Worm (Caenorhabditis elegans) whole organism, young adult: ENCODE data around the gene F54C8.7.
A peak's percentile ranks its signal among the peaks of the same experiment; 100 is the strongest.

ENCODE experiments used
- B0019.2 ChIP-seq: fragments of 200-800 bp; sonication (Bioruptor generic); conservative IDR thresholded peaks from 2 replicates; pipeline ENCODE4 v1.3.6; 2022; ENCODE audit warnings: missing genetic modification reagents, missing genetic modification characterization, missing compliant biosample characterization
- B0336.3 ChIP-seq: fragments of 200-800 bp; sonication (Bioruptor generic); IDR thresholded peaks from 2 replicates; pipeline ENCODE4 v1.3.6; 2022; ENCODE audit warnings: missing genetic modification characterization, missing compliant biosample characterization
- C17E4.6 ChIP-seq: fragments of 200-800 bp; sonication (Bioruptor generic); IDR thresholded peaks from 2 replicates; pipeline ENCODE4 v1.3.6; 2022; ENCODE audit warnings: missing genetic modification reagents, missing genetic modification characterization, missing compliant biosample characterization
- D2030.7 ChIP-seq: fragments of 200-800 bp; sonication (Bioruptor generic); IDR thresholded peaks from 2 replicates; pipeline ENCODE4 v1.3.6; 2022; ENCODE audit warnings: missing genetic modification reagents, missing genetic modification characterization, missing compliant biosample characterization
- F37B4.10 ChIP-seq: fragments of 200-800 bp; sonication (Bioruptor generic); IDR thresholded peaks from 2 replicates; pipeline ENCODE4 v1.3.6; 2022; ENCODE audit warnings: missing genetic modification characterization, missing compliant biosample characterization
- F52B5.7 ChIP-seq: sonication (generic microtip); optimal IDR thresholded peaks from 2 replicates; lab custom pipeline; 2016; ENCODE audit warnings: mild to moderate bottlenecking, missing genetic modification characterization, missing compliant biosample characterization
- F55B11.4 ChIP-seq: sonication (generic microtip); optimal IDR thresholded peaks from 2 replicates; lab custom pipeline; 2016; ENCODE audit warnings: missing compliant biosample characterization, missing genetic modification characterization, borderline replicate concordance; ENCODE audit not compliant: insufficient read depth
- F57C9.4 ChIP-seq: sonication (generic microtip); optimal IDR thresholded peaks from 2 replicates; lab custom pipeline; 2017; ENCODE audit warnings: mild to moderate bottlenecking, missing genetic modification characterization, missing compliant biosample characterization
- Y67H2A.10 ChIP-seq: fragments of 200-800 bp; sonication (Bioruptor generic); conservative IDR thresholded peaks from 2 replicates; pipeline ENCODE4 v1.3.6; 2022; ENCODE audit warnings: missing genetic modification reagents, missing genetic modification characterization, missing compliant biosample characterization
- Y95B8A.8 ChIP-seq: fragments of 200-800 bp; sonication (Bioruptor generic); IDR thresholded peaks from 2 replicates; pipeline ENCODE4 v1.3.6; 2022; ENCODE audit warnings: missing genetic modification reagents, missing genetic modification characterization, missing compliant biosample characterization
- akir-1 ChIP-seq: fragments of 200-800 bp; sonication (Bioruptor generic); optimal IDR thresholded peaks from 2 replicates; lab custom pipeline; 2018; ENCODE audit warnings: mild to moderate bottlenecking, missing genetic modification characterization, moderate library complexity, missing compliant biosample characterization
- ama-1 ChIP-seq, 3 experiments: fragments of 150-350 bp in 1 of 3; sonication (generic microtip) in 2 of 3; optimal IDR thresholded peaks; 2 replicates each; lab custom pipeline; 2014 to 2018; ENCODE audit warnings: missing biosample characterization in 2 of 3, missing genetic modification characterization in 2 of 3, missing genetic modification reagents in 2 of 3
- attf-5 ChIP-seq: fragments of 200-800 bp; sonication (Bioruptor generic); optimal IDR thresholded peaks from 2 replicates; lab custom pipeline; 2018; ENCODE audit warnings: mild to moderate bottlenecking, missing genetic modification characterization, missing compliant biosample characterization
- ccch-3 ChIP-seq: fragments of 200-800 bp; sonication (Bioruptor generic); optimal IDR thresholded peaks from 2 replicates; lab custom pipeline; 2018; ENCODE audit warnings: mild to moderate bottlenecking, missing genetic modification characterization, missing compliant biosample characterization
- cebp-1 ChIP-seq, 2 experiments: fragments of 200-800 bp in 1 of 2; sonication (Bioruptor generic) in 1 of 2; sonication (generic microtip) in 1 of 2; IDR thresholded peaks in 1 of 2; optimal IDR thresholded peaks in 1 of 2; 2 replicates each; pipeline versions ENCODE4 v1.3.6 to Lab custom; 2017 to 2022; ENCODE audit warnings: missing compliant biosample characterization in 2 of 2, missing genetic modification characterization in 2 of 2, mild to moderate bottlenecking in 1 of 2, missing genetic modification reagents in 1 of 2, moderate library complexity in 1 of 2
- ceh-40 ChIP-seq: fragments of 200-800 bp; sonication (Bioruptor generic); IDR thresholded peaks from 2 replicates; pipeline ENCODE4 v1.3.6; 2022; ENCODE audit warnings: missing genetic modification characterization, missing compliant biosample characterization
- ceh-91 ChIP-seq: fragments of 200-800 bp; sonication (Bioruptor generic); IDR thresholded peaks from 2 replicates; pipeline ENCODE4 v1.3.6; 2022; ENCODE audit warnings: missing genetic modification reagents, missing genetic modification characterization, missing compliant biosample characterization
- dpff-1 ChIP-seq: sonication (generic microtip); optimal IDR thresholded peaks from 2 replicates; lab custom pipeline; 2017; ENCODE audit warnings: mild to moderate bottlenecking, missing genetic modification characterization, missing compliant biosample characterization
- gei-17 ChIP-seq: fragments of 200-800 bp; sonication (Bioruptor generic); optimal IDR thresholded peaks from 2 replicates; lab custom pipeline; 2018; ENCODE audit warnings: mild to moderate bottlenecking, missing genetic modification characterization, missing compliant biosample characterization
- him-1 ChIP-seq: sonication (generic microtip); optimal IDR thresholded peaks from 2 replicates; lab custom pipeline; 2016; ENCODE audit warnings: missing genotype, missing genetic modification reagents, missing genetic modification characterization, missing compliant biosample characterization
- hlh-12 ChIP-seq: sonication (generic microtip); optimal IDR thresholded peaks from 2 replicates; lab custom pipeline; 2016; ENCODE audit warnings: missing genetic modification characterization, missing compliant biosample characterization
- hlh-26 ChIP-seq: fragments of 200-800 bp; sonication (Bioruptor generic); conservative IDR thresholded peaks from 2 replicates; pipeline ENCODE4 v1.3.6; 2022; ENCODE audit warnings: missing genetic modification reagents, missing genetic modification characterization, missing compliant biosample characterization
- hsf-1 ChIP-seq: fragments of 200-800 bp; sonication (Bioruptor generic); IDR thresholded peaks from 2 replicates; pipeline ENCODE4 v1.3.6; 2022; ENCODE audit warnings: missing genetic modification reagents, missing genetic modification characterization, missing compliant biosample characterization
- let-526 ChIP-seq: fragments of 200-800 bp; sonication (Bioruptor generic); IDR thresholded peaks from 2 replicates; pipeline ENCODE4 v1.3.6; 2022; ENCODE audit warnings: missing genetic modification reagents, missing genetic modification characterization, missing compliant biosample characterization
- lin-26 ChIP-seq: fragments of 200-800 bp; sonication (Bioruptor generic); IDR thresholded peaks from 2 replicates; pipeline ENCODE4 v1.3.6; 2022; ENCODE audit warnings: missing genetic modification reagents, missing genetic modification characterization, missing compliant biosample characterization
- lir-1 ChIP-seq: fragments of 200-800 bp; sonication (Bioruptor generic); conservative IDR thresholded peaks from 2 replicates; pipeline ENCODE4 v1.3.6; 2022; ENCODE audit warnings: missing genetic modification reagents, missing genetic modification characterization, missing compliant biosample characterization
- madf-3 ChIP-seq: fragments of 200-800 bp; sonication (Bioruptor generic); IDR thresholded peaks from 2 replicates; pipeline ENCODE4 v1.3.6; 2022; ENCODE audit warnings: missing genetic modification reagents, missing genetic modification characterization, missing compliant biosample characterization
- madf-6 ChIP-seq: fragments of 200-800 bp; sonication (Bioruptor generic); IDR thresholded peaks from 2 replicates; pipeline ENCODE4 v1.3.6; 2022; ENCODE audit warnings: missing genetic modification reagents, missing genetic modification characterization, missing compliant biosample characterization
- nfyb-1 ChIP-seq: fragments of 200-800 bp; sonication (Bioruptor generic); IDR thresholded peaks from 2 replicates; pipeline ENCODE4 v1.3.6; 2022; ENCODE audit warnings: missing genetic modification reagents, missing genetic modification characterization, missing compliant biosample characterization
- nhr-120 ChIP-seq: fragments of 200-800 bp; sonication (Bioruptor generic); IDR thresholded peaks from 2 replicates; pipeline ENCODE4 v1.3.6; 2022; ENCODE audit warnings: missing genetic modification characterization, missing compliant biosample characterization
- nhr-179 ChIP-seq: sonication (generic microtip); optimal IDR thresholded peaks from 2 replicates; lab custom pipeline; 2016; ENCODE audit warnings: mild to moderate bottlenecking, missing genetic modification characterization, missing compliant biosample characterization
- nhr-90 ChIP-seq: sonication (generic microtip); optimal IDR thresholded peaks from 2 replicates; lab custom pipeline; 2016; ENCODE audit warnings: missing genotype, mild to moderate bottlenecking, missing genetic modification characterization, missing compliant biosample characterization
- pbrm-1 ChIP-seq: fragments of 200-800 bp; sonication (Bioruptor generic); IDR thresholded peaks from 2 replicates; pipeline ENCODE4 v1.3.6; 2022; ENCODE audit warnings: missing genetic modification reagents, missing genetic modification characterization, missing compliant biosample characterization
- pha-4 ChIP-seq: fragments of 150-350 bp; sonication (generic microtip); optimal IDR thresholded peaks from 2 replicates; lab custom pipeline; 2014; ENCODE audit warnings: missing biosample characterization, missing genetic modification reagents, missing genetic modification characterization
- sea-2 ChIP-seq: fragments of 200-800 bp; sonication (Bioruptor generic); IDR thresholded peaks from 2 replicates; pipeline ENCODE4 v1.3.6; 2022; ENCODE audit warnings: missing genetic modification characterization, missing compliant biosample characterization
- snpc-1.1 ChIP-seq: sonication (generic microtip); optimal IDR thresholded peaks from 2 replicates; lab custom pipeline; 2017; ENCODE audit warnings: missing genetic modification characterization, mild to moderate bottlenecking, missing compliant biosample characterization, antibody characterized with exemption, moderate library complexity, missing genotype, missing genetic modification reagents; ENCODE audit not compliant: insufficient read depth
- snpc-3.4 ChIP-seq: sonication (generic microtip); optimal IDR thresholded peaks from 2 replicates; lab custom pipeline; 2017; ENCODE audit warnings: missing genetic modification characterization, mild to moderate bottlenecking, missing compliant biosample characterization, antibody characterized with exemption, moderate library complexity, missing genotype, missing genetic modification reagents
- snpc-4 ChIP-seq, 5 experiments: fragments of 150-350 bp in 1 of 5; sonication (generic microtip) in 4 of 5; optimal IDR thresholded peaks; 2 replicates each; lab custom pipeline; 2014 to 2018; ENCODE audit warnings: missing genetic modification characterization in 5 of 5, missing biosample characterization in 3 of 5, antibody characterized with exemption in 2 of 5, mild to moderate bottlenecking in 2 of 5, missing compliant biosample characterization in 2 of 5, missing genotype in 2 of 5, moderate library complexity in 2 of 5, missing genetic modification reagents in 1 of 5
- somi-1 ChIP-seq: fragments of 200-800 bp; sonication (Bioruptor generic); optimal IDR thresholded peaks from 2 replicates; lab custom pipeline; 2018; ENCODE audit warnings: mild to moderate bottlenecking, missing genetic modification characterization, missing compliant biosample characterization
- sptf-2 ChIP-seq: fragments of 200-800 bp; sonication (Bioruptor generic); optimal IDR thresholded peaks from 2 replicates; lab custom pipeline; 2018; ENCODE audit warnings: mild to moderate bottlenecking, missing genetic modification characterization, missing compliant biosample characterization
- tbx-9 ChIP-seq: sonication (generic microtip); optimal IDR thresholded peaks from 2 replicates; lab custom pipeline; 2016; ENCODE audit warnings: borderline replicate concordance, missing genetic modification characterization, inconsistent platforms, missing compliant biosample characterization
- tlf-1 ChIP-seq: fragments of 200-800 bp; sonication (Bioruptor generic); optimal IDR thresholded peaks from 2 replicates; lab custom pipeline; 2018; ENCODE audit warnings: mild to moderate bottlenecking, missing genetic modification characterization, missing compliant biosample characterization
- unc-62 ChIP-seq: fragments of 150-350 bp; optimal IDR thresholded peaks from 2 replicates; lab custom pipeline; 2014; ENCODE audit warnings: missing biosample characterization, missing genetic modification reagents, missing genetic modification characterization
- xnd-1 ChIP-seq: sonication (generic microtip); optimal IDR thresholded peaks from 2 replicates; lab custom pipeline; 2016; ENCODE audit warnings: missing genotype, missing genetic modification reagents, missing genetic modification characterization, missing compliant biosample characterization
- ztf-25 ChIP-seq: fragments of 200-800 bp; sonication (Bioruptor generic); IDR thresholded peaks from 2 replicates; pipeline ENCODE4 v1.3.6; 2022; ENCODE audit warnings: missing genetic modification reagents, missing genetic modification characterization, missing compliant biosample characterization
- ztf-28 ChIP-seq: fragments of 200-800 bp; sonication (Bioruptor generic); IDR thresholded peaks from 2 replicates; pipeline ENCODE4 v1.3.6; 2022; ENCODE audit warnings: missing genetic modification reagents, missing genetic modification characterization, missing compliant biosample characterization
- ztf-3 ChIP-seq: fragments of 200-800 bp; sonication (Bioruptor generic); optimal IDR thresholded peaks from 2 replicates; lab custom pipeline; 2018; ENCODE audit warnings: mild to moderate bottlenecking, missing genetic modification characterization, missing compliant biosample characterization

The F54C8.7 gene

DNA sequence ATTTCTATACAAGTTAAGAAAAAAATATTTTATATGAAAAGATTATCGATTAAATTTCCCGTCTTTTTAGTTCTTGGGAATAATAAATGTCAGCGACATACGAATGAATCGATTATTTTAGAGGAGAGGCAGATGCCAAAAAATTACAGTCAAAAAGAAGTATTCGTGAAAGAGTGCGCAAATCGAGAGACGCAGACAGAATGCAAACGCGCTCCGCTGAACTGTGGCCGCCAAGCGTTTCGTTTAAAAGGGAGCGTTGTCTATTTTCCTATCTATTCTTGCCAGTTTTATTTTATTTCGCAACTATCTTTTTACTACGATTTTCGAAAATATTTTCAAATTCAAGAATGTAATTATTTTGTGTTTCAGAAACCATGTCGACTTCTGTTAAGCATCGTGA lies 13.2 kb upstream of the F54C8.7 start, which contains the start of gene baf-1:
baf-1 (plus strand) TSS at position 370 of the 400 bp plus-strand sequence.
- TF ChIP-seq ztf-25 (no peak), madf-3 (GFP tag; lab: Robert Waterston, UW) (no peak), ceh-91 (GFP tag; lab: Robert Waterston, UW) (peak; percentile 43; the same call in 1 of the 2 replicates), somi-1 (GFP tag; lab: Kevin White, UChicago) (no peak), D2030.7 (GFP tag; lab: Robert Waterston, UW) (peak; percentile 27; the same call in 1 of the 2 replicates), pha-4 (tag; lab: Kevin White, UChicago) (no peak), nfyb-1 (no peak), ccch-3 (GFP tag; lab: Kevin White, UChicago) (no peak), pbrm-1 (0 out of 2 replicates have a peak, but pooled peaks have one; percentile 16), dpff-1 (tag; lab: Kevin White, UChicago) (no peak), nhr-120 (GFP tag; lab: Robert Waterston, UW) (no peak), sptf-2 (GFP tag; lab: Kevin White, UChicago) (no peak), him-1 (no peak), lin-26 (no peak), nhr-179 (tag; lab: Kevin White, UChicago) (no peak), B0019.2 (GFP tag; lab: Robert Waterston, UW) (no peak), hsf-1 (GFP tag; lab: Robert Waterston, UW) (peak; percentile 41; the same call in 1 of the 2 replicates), nhr-90 (tag; lab: Kevin White, UChicago) (no peak), gei-17 (GFP tag; lab: Kevin White, UChicago) (no peak), ztf-28 (GFP tag; lab: Robert Waterston, UW) (no peak), F37B4.10 (GFP tag; lab: Robert Waterston, UW) (no peak), F57C9.4 (tag; lab: Kevin White, UChicago) (no peak), unc-62 (no peak), cebp-1 (GFP tag; IDR thresholded peaks at IDR 0.05; lab: Robert Waterston, UW) (peak; percentile 21; the same call in 1 of the 2 replicates), cebp-1 (tag; optimal IDR thresholded peaks at IDR 0.05; lab: Kevin White, UChicago) (peak; percentile 92), tbx-9 (tag; lab: Kevin White, UChicago) (no peak), F55B11.4 (tag; lab: Kevin White, UChicago) (no peak), madf-6 (peak; percentile 65), snpc-4 (GFP tag; optimal IDR thresholded peaks at IDR 0.05; lab: Kevin White, UChicago) (no peak), snpc-4 (tag; optimal IDR thresholded peaks at IDR 0.05; lab: Kevin White, UChicago) (peak in 2 of 4 experiments; percentile 38 to 41), tlf-1 (GFP tag; lab: Kevin White, UChicago) (peak; percentile 7), hlh-12 (tag; lab: Kevin White, UChicago) (no peak), Y95B8A.8 (GFP tag; lab: Robert Waterston, UW) (no peak), attf-5 (GFP tag; lab: Kevin White, UChicago) (peak; percentile 81), hlh-26 (GFP tag; lab: Robert Waterston, UW) (no peak), B0336.3 (GFP tag; lab: Robert Waterston, UW) (0 out of 2 replicates have a peak, but pooled peaks have one; percentile 37), C17E4.6 (GFP tag; lab: Robert Waterston, UW) (no peak), lir-1 (GFP tag; lab: Robert Waterston, UW) (no peak), Y67H2A.10 (no peak), sea-2 (no peak), ceh-40 (GFP tag; lab: Robert Waterston, UW) (no peak), xnd-1 (tag; lab: Kevin White, UChicago) (no peak), akir-1 (GFP tag; lab: Kevin White, UChicago) (no peak), F52B5.7 (tag; lab: Kevin White, UChicago) (no peak), snpc-3.4 (tag; lab: Kevin White, UChicago) (peak; percentile 11), snpc-1.1 (tag; lab: Kevin White, UChicago) (no peak), let-526 (GFP tag; lab: Robert Waterston, UW) (no peak), ztf-3 (GFP tag; lab: Kevin White, UChicago) (no peak), ama-1 (optimal IDR thresholded peaks at IDR 0.05; lab: Kevin White, UChicago) (no peak), ama-1 (GFP tag; optimal IDR thresholded peaks at IDR 0.05; lab: Kevin White, UChicago) (no peak)
